Fruit fly (Drosophila melanogaster) whole organism, adult: Measurements from ENCODE around the gene CG14332.
A peak's percentile ranks its signal among the peaks of the same experiment; 100 is the strongest.

ENCODE experiments used
- CG11617 ChIP-seq: fragments of 200-800 bp; sonication (Bioruptor generic); optimal IDR thresholded peaks from 2 replicates; lab custom pipeline; 2017; ENCODE audit warnings: mild to moderate bottlenecking, missing biosample characterization, missing genetic modification reagents, missing genetic modification characterization
- CG12768 ChIP-seq: fragments of 200-800 bp; sonication (Bioruptor generic); optimal IDR thresholded peaks from 2 replicates; lab custom pipeline; 2017; ENCODE audit warnings: missing biosample characterization, missing genetic modification characterization, mild to moderate bottlenecking, moderate library complexity, missing genetic modification reagents
- CG14711 ChIP-seq: fragments of 200-800 bp; sonication (Bioruptor generic); optimal IDR thresholded peaks from 2 replicates; lab custom pipeline; 2018; ENCODE audit warnings: missing biosample characterization, mild to moderate bottlenecking, missing genetic modification characterization, moderate library complexity
- CG1620 ChIP-seq: fragments of 200-800 bp; sonication (Bioruptor generic); optimal IDR thresholded peaks from 2 replicates; lab custom pipeline; 2016; ENCODE audit warnings: missing biosample characterization, missing genetic modification characterization
- CG33017 ChIP-seq: fragments of 200-800 bp; sonication (Bioruptor generic); optimal IDR thresholded peaks from 2 replicates; lab custom pipeline; 2018; ENCODE audit warnings: missing biosample characterization, mild to moderate bottlenecking, missing genetic modification characterization, moderate library complexity
- CG5204 ChIP-seq: fragments of 200-800 bp; sonication (Bioruptor generic); optimal IDR thresholded peaks from 2 replicates; lab custom pipeline; 2016; ENCODE audit warnings: missing biosample characterization, missing genetic modification characterization
- CG7045 ChIP-seq: fragments of 200-800 bp; sonication (Bioruptor generic); optimal IDR thresholded peaks from 2 replicates; lab custom pipeline; 2017; ENCODE audit warnings: missing biosample characterization, mild to moderate bottlenecking, missing genetic modification characterization
- CG7101 ChIP-seq: fragments of 200-800 bp; sonication (Bioruptor generic); optimal IDR thresholded peaks from 2 replicates; lab custom pipeline; 2018; ENCODE audit warnings: missing biosample characterization, mild to moderate bottlenecking, missing genetic modification characterization, moderate library complexity
- Clk ChIP-seq: fragments of 200-800 bp; sonication (Bioruptor generic); optimal IDR thresholded peaks from 2 replicates; lab custom pipeline; 2017; ENCODE audit warnings: missing biosample characterization, missing genetic modification characterization
- Crg-1 ChIP-seq: fragments of 200-800 bp; sonication (Bioruptor generic); optimal IDR thresholded peaks from 2 replicates; lab custom pipeline; 2016; ENCODE audit warnings: missing biosample characterization, missing genetic modification characterization
- Hr96 ChIP-seq: fragments of 200-800 bp; sonication (Bioruptor generic); optimal IDR thresholded peaks from 2 replicates; lab custom pipeline; 2016; ENCODE audit warnings: missing biosample characterization, missing genetic modification characterization
- Mnt ChIP-seq: fragments of 200-800 bp; sonication (Bioruptor generic); optimal IDR thresholded peaks from 2 replicates; lab custom pipeline; 2016; ENCODE audit warnings: missing biosample characterization, mild to moderate bottlenecking, missing genetic modification characterization
- bab1 ChIP-seq: fragments of 200-800 bp; sonication (Bioruptor generic); optimal IDR thresholded peaks from 3 replicates; lab custom pipeline; 2019; ENCODE audit warnings: missing biosample characterization, mild to moderate bottlenecking, missing genetic modification characterization, moderate library complexity
- cic ChIP-seq: fragments of 200-800 bp; sonication (Bioruptor generic); optimal IDR thresholded peaks from 2 replicates; lab custom pipeline; 2017; ENCODE audit warnings: missing biosample characterization, mild to moderate bottlenecking, missing genetic modification characterization, moderate library complexity
- cnc ChIP-seq, 2 experiments: fragments of >200 bp; optimal IDR thresholded peaks; 2 replicates each; lab custom pipeline; 2017
- kay ChIP-seq: fragments of 200-800 bp; sonication (Bioruptor generic); peaks from one replicate; lab custom pipeline; 2016; ENCODE audit warnings: missing biosample characterization, missing genetic modification characterization, borderline replicate concordance
- ovo ChIP-seq: fragments of 200-800 bp; sonication (Bioruptor generic); optimal IDR thresholded peaks from 2 replicates; lab custom pipeline; 2016; ENCODE audit warnings: missing biosample characterization, missing genetic modification characterization
- pad ChIP-seq: fragments of 200-800 bp; sonication (Bioruptor generic); optimal IDR thresholded peaks from 3 replicates; lab custom pipeline; 2017; ENCODE audit warnings: missing biosample characterization, missing genetic modification characterization, mild to moderate bottlenecking, moderate library complexity, missing genetic modification reagents
- tj ChIP-seq: fragments of 200-800 bp; sonication (Bioruptor generic); optimal IDR thresholded peaks from 3 replicates; lab custom pipeline; 2017; ENCODE audit warnings: missing biosample characterization, mild to moderate bottlenecking, missing genetic modification characterization, moderate library complexity
- toe ChIP-seq: fragments of 200-800 bp; sonication (Bioruptor generic); optimal IDR thresholded peaks from 2 replicates; lab custom pipeline; 2016; ENCODE audit warnings: missing biosample characterization, missing genetic modification characterization

CG14332 gene

dm6 chr3R:17415439-17415838 lies 6.6 kb downstream of the CG14332 start, which contains the start of gene CG5866:
Gene CG5866, plus strand, starts transcription at chr3R:17415739.
- TF ChIP-seq CG7101 (no peak), bab1 (GFP tag; lab: Kevin White, UChicago) (no peak), Hr96 (no peak), Crg-1 (GFP tag; lab: Kevin White, UChicago) (no peak)

dm6 chr3R:17413601-17414000 lies 8.4 kb downstream of the CG14332 start, which contains the start of gene CG42822:
Gene CG42822, plus strand, starts transcription at chr3R:17413901.
- TF ChIP-seq Clk (GFP tag; lab: Kevin White, UChicago) (no peak), CG7045 (GFP tag; lab: Kevin White, UChicago) (no peak), CG11617 (GFP tag; lab: Kevin White, UChicago) (no peak), cic (GFP tag; lab: Kevin White, UChicago) (no peak), kay (GFP tag; lab: Kevin White, UChicago) (no peak), Hr96 (no peak), CG12768 (GFP tag; lab: Kevin White, UChicago) (no peak), CG1620 (GFP tag; lab: Kevin White, UChicago) (no peak), CG5204 (GFP tag; lab: Kevin White, UChicago) (no peak), CG33017 (tag; lab: Kevin White, UChicago) (no peak), Crg-1 (GFP tag; lab: Kevin White, UChicago) (no peak), CG7101 (no peak), ovo (GFP tag; lab: Kevin White, UChicago) (no peak)

- TF ChIP-seq CG12768 (GFP tag; lab: Kevin White, UChicago) (no peak), CG33017 (tag; lab: Kevin White, UChicago) (no peak), Hr96 (no peak), tj (no peak), CG11617 (GFP tag; lab: Kevin White, UChicago) (no peak), CG7045 (GFP tag; lab: Kevin White, UChicago) (no peak), CG1620 (GFP tag; lab: Kevin White, UChicago) (no peak), kay (GFP tag; lab: Kevin White, UChicago) (no peak), Clk (GFP tag; lab: Kevin White, UChicago) (no peak), ovo (GFP tag; lab: Kevin White, UChicago) (no peak), cnc (optimal IDR thresholded peaks at IDR 0.05; lab: Kevin White, UChicago) (no peak), pad (no peak), CG14711 (tag; lab: Kevin White, UChicago) (peak; percentile 29), Mnt (GFP tag; lab: Kevin White, UChicago) (no peak), toe (GFP tag; lab: Kevin White, UChicago) (no peak), bab1 (GFP tag; lab: Kevin White, UChicago) (peak; percentile 23)
Observed at dm6 chr3R:17412458-17413127, 9.4 kb downstream of the CG14332 start, which contains the start of gene CG42821. Gene CG42821, plus strand, starts transcription at chr3R:17413077.

- no peak for TF ChIP-seq Hr96
- no peak for TF ChIP-seq Crg-1 (GFP tag; lab: Kevin White, UChicago)
- TF ChIP-seq CG33017 (tag; lab: Kevin White, UChicago) = no peak
- TF ChIP-seq CG7045 (GFP tag; lab: Kevin White, UChicago) = no peak
Observed at dm6 chr3R:17410808-17411207, 11.2 kb downstream of the CG14332 start, which contains the start of gene CG5863. Gene CG5863, plus strand, starts transcription at chr3R:17411108.

- TF ChIP-seq CG11617 (GFP tag; lab: Kevin White, UChicago) = no peak
- no peak for TF ChIP-seq ovo (GFP tag; lab: Kevin White, UChicago)
- TF ChIP-seq CG33017 (tag; lab: Kevin White, UChicago) = no peak
- no peak for TF ChIP-seq Mnt (GFP tag; lab: Kevin White, UChicago)
- no peak for TF ChIP-seq Hr96
- TF ChIP-seq Clk (GFP tag; lab: Kevin White, UChicago) = no peak
Observed at dm6 chr3R:17409319-17409718, 12.7 kb downstream of the CG14332 start, which contains the start of gene CG5860. Gene CG5860, plus strand, starts transcription at chr3R:17409619.

dm6 chr3R:17407576-17407975 lies 14.4 kb downstream of the CG14332 start, which contains the start of gene CG17283:
Gene CG17283, plus strand, starts transcription at chr3R:17407876.
- TF ChIP-seq CG14711 (tag; lab: Kevin White, UChicago) (no peak), toe (GFP tag; lab: Kevin White, UChicago) (no peak), Mnt (GFP tag; lab: Kevin White, UChicago) (no peak), CG7101 (no peak), CG1620 (GFP tag; lab: Kevin White, UChicago) (no peak), Crg-1 (GFP tag; lab: Kevin White, UChicago) (no peak), CG11617 (GFP tag; lab: Kevin White, UChicago) (no peak), CG33017 (tag; lab: Kevin White, UChicago) (no peak), bab1 (GFP tag; lab: Kevin White, UChicago) (no peak), Clk (GFP tag; lab: Kevin White, UChicago) (no peak), CG12768 (GFP tag; lab: Kevin White, UChicago) (no peak), pad (no peak), ovo (GFP tag; lab: Kevin White, UChicago) (no peak), CG5204 (GFP tag; lab: Kevin White, UChicago) (no peak), CG7045 (GFP tag; lab: Kevin White, UChicago) (no peak), tj (no peak), kay (GFP tag; lab: Kevin White, UChicago) (no peak)
